Worm (Caenorhabditis elegans) whole organism, L4 larva: Measurements from ENCODE around the gene F58H7.5.

ENCODE experiments used
- F26F4.8 ChIP-seq: fragments of 200-800 bp; sonication (Bioruptor generic); conservative IDR thresholded peaks from 2 replicates; pipeline ENCODE4 v1.3.6; 2022; ENCODE audit warnings: missing genetic modification characterization, missing compliant biosample characterization
- T20F7.1 ChIP-seq: fragments of 200-800 bp; sonication (Bioruptor generic); optimal IDR thresholded peaks from 2 replicates; lab custom pipeline; 2018; ENCODE audit warnings: mild to moderate bottlenecking, missing genetic modification characterization, missing compliant biosample characterization
- T26A8.4 ChIP-seq: fragments of 200-800 bp; sonication (Bioruptor generic); IDR thresholded peaks from 2 replicates; pipeline ENCODE4 v1.3.6; 2022; ENCODE audit warnings: missing genetic modification characterization, missing compliant biosample characterization
- Y48G9A.11 ChIP-seq: fragments of 200-800 bp; sonication (Bioruptor generic); IDR thresholded peaks from 2 replicates; pipeline ENCODE4 v1.3.6; 2022; ENCODE audit warnings: missing genetic modification reagents, missing genetic modification characterization, missing compliant biosample characterization
- ZK546.5 ChIP-seq, 2 experiments: sonication (generic microtip); optimal IDR thresholded peaks; 2 replicates each; lab custom pipeline; 2017; ENCODE audit warnings: missing biosample characterization in 2 of 2, missing genetic modification characterization in 2 of 2
- ceh-44 ChIP-seq: fragments of 200-800 bp; sonication (Bioruptor generic); IDR thresholded peaks from 2 replicates; pipeline ENCODE4 v1.3.6; 2022; ENCODE audit warnings: missing genetic modification reagents, missing genetic modification characterization, missing compliant biosample characterization
- ceh-82 ChIP-seq: sonication (generic microtip); optimal IDR thresholded peaks from 2 replicates; lab custom pipeline; 2017; ENCODE audit warnings: missing biosample characterization, missing genetic modification characterization
- lin-1 ChIP-seq: fragments of 200-800 bp; sonication (Bioruptor generic); IDR thresholded peaks from 2 replicates; pipeline ENCODE4 v1.3.6; 2022; ENCODE audit warnings: missing genetic modification reagents, missing genetic modification characterization, missing compliant biosample characterization
- lin-13 ChIP-seq: fragments of 150-350 bp; optimal IDR thresholded peaks from 2 replicates; lab custom pipeline; 2014; ENCODE audit warnings: missing biosample characterization, missing genetic modification reagents, missing genetic modification characterization
- lin-15B ChIP-seq: fragments of 150-350 bp; sonication (generic microtip); optimal IDR thresholded peaks from 3 replicates; lab custom pipeline; 2014; ENCODE audit warnings: missing biosample characterization, missing genetic modification characterization
- lin-29 ChIP-seq: fragments of 200-800 bp; sonication (Bioruptor generic); IDR thresholded peaks from 2 replicates; pipeline ENCODE4 v1.3.6; 2022; ENCODE audit warnings: missing genetic modification reagents, missing genetic modification characterization, missing compliant biosample characterization
- mdl-1 ChIP-seq, 2 experiments: fragments of 150-350 bp in 1 of 2; sonication (generic microtip) in 1 of 2; optimal IDR thresholded peaks; 2 replicates each; lab custom pipeline; 2014 to 2017; ENCODE audit warnings: missing biosample characterization in 2 of 2, missing genetic modification characterization in 2 of 2
- mxl-3 ChIP-seq: fragments of 200-800 bp; sonication (Bioruptor generic); optimal IDR thresholded peaks from 2 replicates; lab custom pipeline; 2018; ENCODE audit warnings: mild to moderate bottlenecking, missing genetic modification characterization, missing compliant biosample characterization
- nhr-237 ChIP-seq: sonication (generic microtip); optimal IDR thresholded peaks from 2 replicates; lab custom pipeline; 2017; ENCODE audit warnings: missing biosample characterization, missing genetic modification characterization
- nhr-25 ChIP-seq: sonication (generic microtip); optimal IDR thresholded peaks from 2 replicates; lab custom pipeline; 2017; ENCODE audit warnings: missing genetic modification characterization, mild to moderate bottlenecking, missing compliant biosample characterization, antibody characterized with exemption, moderate library complexity, borderline replicate concordance; ENCODE audit not compliant: insufficient read depth
- nhr-41 ChIP-seq: fragments of 200-800 bp; sonication (Bioruptor generic); IDR thresholded peaks from 2 replicates; pipeline ENCODE4 v1.3.6; 2022; ENCODE audit warnings: missing genetic modification reagents, missing genetic modification characterization, missing compliant biosample characterization
- php-3 ChIP-seq: fragments of 200-800 bp; sonication (Bioruptor generic); IDR thresholded peaks from 2 replicates; pipeline ENCODE4 v1.3.6; 2022; ENCODE audit warnings: missing genetic modification reagents, missing genetic modification characterization, missing compliant biosample characterization
- snpc-1.2 ChIP-seq: fragments of 200-800 bp; sonication (Bioruptor generic); IDR thresholded peaks from 2 replicates; pipeline ENCODE4 v1.3.6; 2022; ENCODE audit warnings: missing genetic modification reagents, missing genetic modification characterization, missing compliant biosample characterization
- snpc-4 ChIP-seq: fragments of 150-350 bp; optimal IDR thresholded peaks from 2 replicates; lab custom pipeline; 2014; ENCODE audit warnings: missing biosample characterization, missing genetic modification characterization
- unc-39 ChIP-seq: sonication (generic microtip); optimal IDR thresholded peaks from 2 replicates; lab custom pipeline; 2017; ENCODE audit warnings: missing biosample characterization, missing genetic modification characterization
- zfp-2 ChIP-seq: sonication (generic microtip); optimal IDR thresholded peaks from 2 replicates; lab custom pipeline; 2016; ENCODE audit warnings: mild to moderate bottlenecking, missing genetic modification characterization, missing compliant biosample characterization
- ztf-7 ChIP-seq: fragments of 150-350 bp; optimal IDR thresholded peaks from 2 replicates; lab custom pipeline; 2014; ENCODE audit warnings: missing biosample characterization, missing genetic modification characterization

F58H7.5 gene

ce11 chrIV:957820-958219, 38.0 kb downstream of the F58H7.5 start (continued):
- TF ChIP-seq Y48G9A.11 (GFP tag; lab: Robert Waterston, UW) (no peak), ZK546.5 (tag; optimal IDR thresholded peaks at IDR 0.05; lab: Kevin White, UChicago) (no peak), T20F7.1 (GFP tag; lab: Kevin White, UChicago) (peak; percentile 29), nhr-237 (tag; lab: Kevin White, UChicago) (no peak)

ce11 chrIV:959221-959620, 39.4 kb downstream of the F58H7.5 start, which contains the start of gene plx-1:
Gene plx-1, plus strand, starts transcription at chrIV:959521.
- TF ChIP-seq lin-13: no peak
- TF ChIP-seq mdl-1 (tag; optimal IDR thresholded peaks at IDR 0.05; lab: Kevin White, UChicago): no peak
- TF ChIP-seq mxl-3 (GFP tag; lab: Kevin White, UChicago): no peak
- no peak for TF ChIP-seq lin-1 (GFP tag; lab: Robert Waterston, UW)
- TF ChIP-seq nhr-25: no peak
- no peak for TF ChIP-seq snpc-1.2
- no peak for TF ChIP-seq snpc-4 (tag; lab: Kevin White, UChicago)
- TF ChIP-seq lin-29: no peak
- TF ChIP-seq ceh-44 (GFP tag; lab: Robert Waterston, UW): no peak
- no peak for TF ChIP-seq zfp-2 (tag; lab: Kevin White, UChicago)
- no peak for TF ChIP-seq ceh-82
- no peak for TF ChIP-seq ZK546.5 (tag; optimal IDR thresholded peaks at IDR 0.05; lab: Kevin White, UChicago)
- TF ChIP-seq unc-39 (tag; lab: Kevin White, UChicago): no peak
- TF ChIP-seq lin-15B (tag; lab: Kevin White, UChicago): no peak
- TF ChIP-seq php-3 (GFP tag; lab: Robert Waterston, UW): no peak
- TF ChIP-seq, all 104 proteins: peak for 0

ce11 chrIV:960177-960576, 40.4 kb downstream of the F58H7.5 start:
- TF ChIP-seq T26A8.4 (GFP tag; lab: Robert Waterston, UW) (no peak), nhr-41 (no peak)

- TF ChIP-seq ztf-7: no peak
- no peak for TF ChIP-seq F26F4.8 (GFP tag; lab: Robert Waterston, UW)
- TF ChIP-seq, all 104 proteins: peak for 0
Observed at ce11 chrIV:961862-962261, 42.1 kb downstream of the F58H7.5 start.
